Worm (Caenorhabditis elegans): ENCODE results near the gene C25E10.12.

DNA sequence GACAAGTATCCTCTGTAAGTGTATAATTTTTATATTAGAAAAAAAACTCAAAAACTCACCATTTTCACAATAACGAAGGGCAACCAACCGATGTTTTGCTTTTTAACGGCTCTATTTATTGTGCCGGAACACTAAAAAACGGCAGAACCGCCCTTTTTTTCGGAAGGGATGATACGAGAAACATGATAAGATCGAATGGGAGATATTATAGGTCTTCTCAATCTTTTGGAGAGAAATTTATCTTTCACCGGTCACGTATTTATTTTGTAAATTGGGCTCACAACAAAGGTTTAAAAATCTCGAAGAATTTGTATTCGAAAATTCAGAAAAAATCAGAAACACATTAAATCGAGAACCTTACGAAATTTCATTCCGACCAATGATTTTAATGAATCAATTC is 7.5 kb downstream of the C25E10.12 start, which contains the start of gene swm-1:
- TF ChIP-seq W03F9.2 (tag; optimal IDR thresholded peaks at IDR 0.05): no peak
- no peak for TF ChIP-seq him-1 (tag; optimal IDR thresholded peaks at IDR 0.05)

All from whole organism, L4/young adult.